Worm (Caenorhabditis elegans): ENCODE data around the gene dgk-5.

Gene dgk-5

DNA sequence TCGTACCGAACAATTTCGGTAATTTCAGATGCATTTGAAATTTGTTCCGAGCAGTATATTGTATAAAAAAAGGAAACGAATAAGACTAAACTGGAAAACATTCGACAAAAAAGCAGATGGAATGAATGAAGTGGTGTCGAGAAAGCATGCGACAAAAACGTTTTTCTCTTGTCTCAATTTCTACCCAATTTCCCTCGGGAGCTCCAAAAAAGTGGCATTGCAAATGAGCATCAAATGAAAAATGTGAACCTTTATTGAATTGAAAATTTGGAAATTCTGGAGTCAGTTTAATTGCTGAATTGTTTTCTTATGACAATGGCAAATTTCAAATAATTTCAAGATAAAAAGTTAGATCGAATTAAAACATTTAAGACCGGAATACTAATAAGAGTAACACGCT, 29.3 kb upstream of the dgk-5 start, which contains the start of gene R05G9.5:
Gene R05G9.5 (minus strand): TSS at position 101 of the 400 bp plus-strand sequence.
- no peak for TF ChIP-seq pes-1 (GFP tag; IDR thresholded peaks at IDR 0.05)
- TF ChIP-seq scrt-1 (GFP tag; IDR thresholded peaks at IDR 0.05) = no peak
- TF ChIP-seq tbx-11 (GFP tag; IDR thresholded peaks at IDR 0.05) = no peak
- TF ChIP-seq tbx-37 (GFP tag; conservative IDR thresholded peaks at IDR 0.05) = no peak
- TF ChIP-seq hmg-4 (GFP tag; optimal IDR thresholded peaks at IDR 0.05) = no peak
- TF ChIP-seq ama-1 (optimal IDR thresholded peaks at IDR 0.05) = no peak
- no peak for TF ChIP-seq tra-4 (tag; optimal IDR thresholded peaks at IDR 0.05)
- TF ChIP-seq sea-1 (GFP tag; conservative IDR thresholded peaks at IDR 0.05) = no peak
- no peak for TF ChIP-seq hmbx-1 (tag; optimal IDR thresholded peaks at IDR 0.05)
- no peak for TF ChIP-seq F13C5.2 (tag; optimal IDR thresholded peaks at IDR 0.05)
- TF ChIP-seq B0310.2 (tag; optimal IDR thresholded peaks at IDR 0.05) = no peak
- no peak for TF ChIP-seq ceh-13 (GFP tag; optimal IDR thresholded peaks at IDR 0.05)
- TF ChIP-seq flt-1 (GFP tag; IDR thresholded peaks at IDR 0.05) = no peak
- TF ChIP-seq ets-7 (tag; optimal IDR thresholded peaks at IDR 0.05) = no peak
- no peak for TF ChIP-seq ceh-36 (tag; optimal IDR thresholded peaks at IDR 0.05)
- TF ChIP-seq hnd-1 (tag; optimal IDR thresholded peaks at IDR 0.05) = no peak
- TF ChIP-seq aly-1 (tag; optimal IDR thresholded peaks at IDR 0.05) = no peak

DNA sequence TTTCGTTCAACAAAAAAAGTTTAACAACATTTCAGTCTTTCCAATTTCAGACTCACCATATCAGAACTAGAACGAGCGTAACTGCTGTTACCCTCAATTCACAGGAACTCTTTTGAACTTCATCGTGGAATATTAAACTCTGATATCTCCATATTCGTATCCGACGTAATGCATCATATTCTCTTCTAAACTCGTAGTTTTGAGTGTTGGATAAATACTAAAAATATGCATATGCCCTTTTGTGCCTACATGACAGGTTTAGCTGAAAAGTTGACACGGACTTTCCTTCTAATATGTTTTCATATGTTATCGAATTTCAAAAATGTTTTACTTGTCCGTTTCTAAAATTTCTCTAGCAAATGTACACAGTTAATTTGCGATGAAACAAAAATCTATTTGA, 28.2 kb upstream of the dgk-5 start, which contains the start of gene twk-49:
Gene twk-49 (minus strand): TSS at position 101 of the 400 bp plus-strand sequence.
- TF ChIP-seq B0310.2 (tag; optimal IDR thresholded peaks at IDR 0.05) (no peak), aly-1 (tag; optimal IDR thresholded peaks at IDR 0.05) (no peak), flt-1 (GFP tag; IDR thresholded peaks at IDR 0.05) (no peak), ama-1 (optimal IDR thresholded peaks at IDR 0.05) (no peak), ceh-36 (tag; optimal IDR thresholded peaks at IDR 0.05) (no peak), hnd-1 (tag; optimal IDR thresholded peaks at IDR 0.05) (no peak), tbx-37 (GFP tag; conservative IDR thresholded peaks at IDR 0.05) (no peak), ets-7 (tag; optimal IDR thresholded peaks at IDR 0.05) (no peak), sea-1 (GFP tag; conservative IDR thresholded peaks at IDR 0.05) (no peak), scrt-1 (GFP tag; IDR thresholded peaks at IDR 0.05) (no peak), ceh-13 (GFP tag; optimal IDR thresholded peaks at IDR 0.05) (no peak), tbx-11 (GFP tag; IDR thresholded peaks at IDR 0.05) (no peak), hmg-4 (GFP tag; optimal IDR thresholded peaks at IDR 0.05) (no peak), tra-4 (tag; optimal IDR thresholded peaks at IDR 0.05) (no peak), F13C5.2 (tag; optimal IDR thresholded peaks at IDR 0.05) (no peak)

DNA sequence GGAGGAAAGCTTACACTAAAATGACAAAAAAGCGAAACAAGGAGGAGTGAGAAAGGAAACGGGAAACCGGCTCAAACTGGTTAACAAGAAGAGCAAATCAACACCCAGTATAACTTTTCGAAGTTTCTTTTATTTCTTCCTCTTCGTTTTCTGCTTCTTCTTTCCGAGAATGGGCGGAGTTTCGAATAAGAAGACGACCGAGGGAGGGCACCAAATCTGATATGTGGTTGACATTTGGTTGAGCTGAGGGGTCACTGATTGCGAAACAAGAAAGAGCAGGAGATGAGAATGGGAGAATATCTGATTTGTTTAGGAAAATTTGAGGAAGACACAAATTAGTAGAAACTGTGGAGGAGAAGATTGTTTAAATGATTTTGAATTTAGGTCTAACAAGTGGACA, 27.7 kb upstream of the dgk-5 start:
- TF ChIP-seq B0310.2 (tag; optimal IDR thresholded peaks at IDR 0.05) = no peak
- no peak for TF ChIP-seq hmbx-1 (tag; optimal IDR thresholded peaks at IDR 0.05)
- TF ChIP-seq tbx-11 (GFP tag; IDR thresholded peaks at IDR 0.05) = no peak
- no peak for TF ChIP-seq hmg-4 (GFP tag; optimal IDR thresholded peaks at IDR 0.05)
- no peak for TF ChIP-seq aly-1 (tag; optimal IDR thresholded peaks at IDR 0.05)
- no peak for TF ChIP-seq scrt-1 (GFP tag; IDR thresholded peaks at IDR 0.05)
- no peak for TF ChIP-seq F13C5.2 (tag; optimal IDR thresholded peaks at IDR 0.05)

DNA sequence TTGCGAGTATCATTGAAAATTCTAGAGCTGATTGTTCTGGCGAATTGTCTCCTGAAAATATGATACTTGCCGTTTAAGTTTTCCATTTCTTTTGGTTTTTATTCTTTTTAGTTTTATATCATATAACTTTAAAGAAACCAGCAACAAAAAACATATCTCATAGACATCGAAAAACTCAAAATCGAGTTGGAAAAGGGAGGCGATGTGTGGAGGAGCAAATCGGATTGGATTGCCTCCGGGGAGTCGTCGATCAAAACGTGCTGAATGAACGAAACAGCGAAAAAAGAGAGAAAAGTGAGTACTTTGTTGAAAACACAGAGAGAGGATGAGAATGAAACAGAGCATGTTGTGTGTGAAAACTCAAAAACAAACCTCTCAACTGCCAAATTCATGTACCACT, 26.3 kb upstream of the dgk-5 start:
- TF ChIP-seq ets-7 (tag; optimal IDR thresholded peaks at IDR 0.05) = no peak
- no peak for TF ChIP-seq hmg-4 (GFP tag; optimal IDR thresholded peaks at IDR 0.05)
- TF ChIP-seq ceh-13 (GFP tag; optimal IDR thresholded peaks at IDR 0.05) = no peak
- no peak for TF ChIP-seq hnd-1 (tag; optimal IDR thresholded peaks at IDR 0.05)
- TF ChIP-seq tbx-37 (GFP tag; conservative IDR thresholded peaks at IDR 0.05) = no peak
- no peak for TF ChIP-seq scrt-1 (GFP tag; IDR thresholded peaks at IDR 0.05)
- no peak for TF ChIP-seq ceh-36 (tag; optimal IDR thresholded peaks at IDR 0.05)
- no peak for TF ChIP-seq aly-1 (tag; optimal IDR thresholded peaks at IDR 0.05)
- TF ChIP-seq sea-1 (GFP tag; conservative IDR thresholded peaks at IDR 0.05) = no peak
- no peak for TF ChIP-seq hmbx-1 (tag; optimal IDR thresholded peaks at IDR 0.05)

DNA sequence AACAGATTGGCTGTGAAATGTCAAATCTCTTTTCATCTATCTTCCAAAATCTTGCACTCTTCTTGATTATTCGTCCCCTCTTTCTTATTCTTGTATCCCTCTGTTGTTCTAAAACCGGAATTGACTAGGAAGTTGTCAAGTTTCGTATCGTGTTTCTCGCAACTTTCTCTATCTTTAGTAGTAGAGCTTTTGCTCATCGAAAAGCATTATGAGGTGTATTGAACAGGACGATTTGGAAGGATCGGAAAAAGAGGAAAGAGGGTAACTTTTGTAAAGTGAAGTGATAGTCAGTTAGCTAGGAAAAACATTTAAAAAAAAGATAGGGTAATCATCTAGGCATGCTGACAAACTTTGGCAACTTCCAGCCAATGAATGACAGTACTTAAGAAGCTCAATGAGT, 25.6 kb upstream of the dgk-5 start:
- TF ChIP-seq aly-1 (tag; optimal IDR thresholded peaks at IDR 0.05) = no peak
- no peak for TF ChIP-seq tra-4 (tag; optimal IDR thresholded peaks at IDR 0.05)
- TF ChIP-seq ceh-36 (tag; optimal IDR thresholded peaks at IDR 0.05) = no peak
- TF ChIP-seq scrt-1 (GFP tag; IDR thresholded peaks at IDR 0.05) = no peak
- TF ChIP-seq ceh-13 (GFP tag; optimal IDR thresholded peaks at IDR 0.05) = no peak
- no peak for TF ChIP-seq tbx-11 (GFP tag; IDR thresholded peaks at IDR 0.05)
- no peak for TF ChIP-seq ama-1 (optimal IDR thresholded peaks at IDR 0.05)
- TF ChIP-seq F13C5.2 (tag; optimal IDR thresholded peaks at IDR 0.05) = no peak
- TF ChIP-seq ets-7 (tag; optimal IDR thresholded peaks at IDR 0.05) = no peak
- no peak for TF ChIP-seq pes-1 (GFP tag; IDR thresholded peaks at IDR 0.05)
- no peak for TF ChIP-seq B0310.2 (tag; optimal IDR thresholded peaks at IDR 0.05)
- TF ChIP-seq tbx-37 (GFP tag; conservative IDR thresholded peaks at IDR 0.05) = no peak
- no peak for TF ChIP-seq hnd-1 (tag; optimal IDR thresholded peaks at IDR 0.05)
- TF ChIP-seq flt-1 (GFP tag; IDR thresholded peaks at IDR 0.05) = no peak
- no peak for TF ChIP-seq sea-1 (GFP tag; conservative IDR thresholded peaks at IDR 0.05)
- no peak for TF ChIP-seq hmg-4 (GFP tag; optimal IDR thresholded peaks at IDR 0.05)
- TF ChIP-seq hmbx-1 (tag; optimal IDR thresholded peaks at IDR 0.05) = no peak

DNA sequence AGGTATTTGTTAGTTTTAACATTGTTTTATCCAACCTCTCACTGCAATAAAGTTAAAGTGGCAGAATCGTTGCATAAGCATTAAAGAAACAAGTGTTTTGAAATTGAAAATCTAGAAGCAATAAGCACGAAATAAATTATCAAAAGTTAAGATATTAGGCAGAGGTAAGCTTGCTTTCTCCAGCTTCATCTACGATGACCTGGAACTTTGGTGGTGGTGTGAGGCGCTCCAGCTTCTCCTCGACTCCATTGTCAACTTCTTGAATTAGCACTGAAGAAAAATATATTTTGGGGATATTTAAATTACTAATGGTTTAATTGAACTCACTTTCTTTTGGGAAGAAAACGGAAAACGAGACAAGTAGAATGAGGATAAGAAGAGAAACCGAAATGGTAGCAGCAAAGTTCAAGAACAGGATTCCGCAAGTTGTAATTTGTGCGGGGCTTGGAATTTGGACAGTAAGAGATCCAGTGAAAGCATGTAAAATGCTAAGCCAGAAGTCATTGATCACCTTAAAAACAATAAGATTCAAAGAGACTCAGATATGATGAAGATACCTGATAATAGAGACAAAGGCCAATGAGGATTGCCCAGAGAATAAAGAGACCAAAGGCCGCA, 22.9 kb upstream of the dgk-5 start:
- TF ChIP-seq aly-1 (tag; optimal IDR thresholded peaks at IDR 0.05) = no peak
- 0 out of 2 replicates have a peak, but pooled peaks have one; percentile 5 for TF ChIP-seq tbx-11 (GFP tag; IDR thresholded peaks at IDR 0.05)
- peak; percentile 5 for TF ChIP-seq F13C5.2 (tag; optimal IDR thresholded peaks at IDR 0.05)
- TF ChIP-seq hmg-4 (GFP tag; optimal IDR thresholded peaks at IDR 0.05) = no peak
- no peak for TF ChIP-seq hmbx-1 (tag; optimal IDR thresholded peaks at IDR 0.05)
- TF ChIP-seq ama-1 (optimal IDR thresholded peaks at IDR 0.05) = no peak
- TF ChIP-seq ets-7 (tag; optimal IDR thresholded peaks at IDR 0.05) = no peak
- no peak for TF ChIP-seq sea-1 (GFP tag; conservative IDR thresholded peaks at IDR 0.05)

DNA sequence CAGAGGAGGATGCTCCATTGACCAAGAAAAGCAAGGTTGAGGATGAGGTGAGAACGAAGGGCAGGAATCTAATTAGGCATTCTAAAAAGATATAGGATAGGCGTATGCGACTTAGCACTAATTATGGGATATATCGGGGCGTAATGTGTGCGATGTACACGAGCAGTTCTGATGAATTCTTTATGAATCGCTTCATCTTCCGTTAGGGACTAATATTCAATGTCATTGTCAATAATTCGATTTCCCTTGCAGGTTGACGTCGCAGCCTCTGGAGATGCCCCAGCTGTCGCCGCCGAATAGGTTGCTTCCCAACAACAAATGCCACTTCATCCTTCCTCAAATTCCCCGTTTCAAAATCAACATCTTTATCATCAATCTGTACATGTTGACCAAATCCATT, 22.3 kb upstream of the dgk-5 start:
- TF ChIP-seq tbx-37 (GFP tag; conservative IDR thresholded peaks at IDR 0.05) (no peak), ama-1 (optimal IDR thresholded peaks at IDR 0.05) (no peak), B0310.2 (tag; optimal IDR thresholded peaks at IDR 0.05) (no peak), aly-1 (tag; optimal IDR thresholded peaks at IDR 0.05) (no peak), flt-1 (GFP tag; IDR thresholded peaks at IDR 0.05) (no peak), tra-4 (tag; optimal IDR thresholded peaks at IDR 0.05) (no peak), ets-7 (tag; optimal IDR thresholded peaks at IDR 0.05) (no peak), ceh-36 (tag; optimal IDR thresholded peaks at IDR 0.05) (no peak), sea-1 (GFP tag; conservative IDR thresholded peaks at IDR 0.05) (no peak), hmg-4 (GFP tag; optimal IDR thresholded peaks at IDR 0.05) (no peak), tbx-11 (GFP tag; IDR thresholded peaks at IDR 0.05) (no peak), F13C5.2 (tag; optimal IDR thresholded peaks at IDR 0.05) (no peak), ceh-13 (GFP tag; optimal IDR thresholded peaks at IDR 0.05) (no peak), hmbx-1 (tag; optimal IDR thresholded peaks at IDR 0.05) (no peak), pes-1 (GFP tag; IDR thresholded peaks at IDR 0.05) (no peak), hnd-1 (tag; optimal IDR thresholded peaks at IDR 0.05) (no peak), scrt-1 (GFP tag; IDR thresholded peaks at IDR 0.05) (no peak)
